Fruit fly (Drosophila melanogaster): ENCODE measurements around the gene CG31038.
"Not testable (repeated sequence)": the region's sequence is repeated elsewhere in the genome, so short reads cannot be mapped to it uniquely, and the experiment has no call there.

CG31038 gene

DNA sequence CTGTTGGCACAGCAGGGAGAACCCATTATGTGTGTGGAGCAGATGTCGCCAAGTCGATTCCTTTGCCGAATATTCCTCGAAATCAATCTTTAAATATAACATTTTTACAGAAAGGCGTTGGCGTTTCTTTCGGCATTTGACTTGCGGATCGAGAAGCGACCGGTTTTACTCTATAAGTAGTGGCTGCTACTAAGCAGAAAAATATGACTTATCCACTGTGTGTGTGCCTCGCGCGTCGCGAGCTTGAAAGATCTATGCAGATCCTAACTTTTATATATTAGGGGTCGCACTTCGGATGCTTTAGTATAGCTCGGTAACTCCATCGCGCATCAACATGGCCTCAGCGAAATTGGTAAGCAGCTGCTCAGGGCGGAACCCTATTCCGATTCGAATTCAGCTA, 28.3 kb downstream of the CG31038 start, which contains the start of gene CG15515:
Gene CG15515 (plus strand): TSS at position 301 of the 400 bp plus-strand sequence.
- TF ChIP-seq CTCF (optimal IDR thresholded peaks at IDR 0.05) (no peak), CG8478 (optimal IDR thresholded peaks at IDR 0.05) (no peak)

DNA sequence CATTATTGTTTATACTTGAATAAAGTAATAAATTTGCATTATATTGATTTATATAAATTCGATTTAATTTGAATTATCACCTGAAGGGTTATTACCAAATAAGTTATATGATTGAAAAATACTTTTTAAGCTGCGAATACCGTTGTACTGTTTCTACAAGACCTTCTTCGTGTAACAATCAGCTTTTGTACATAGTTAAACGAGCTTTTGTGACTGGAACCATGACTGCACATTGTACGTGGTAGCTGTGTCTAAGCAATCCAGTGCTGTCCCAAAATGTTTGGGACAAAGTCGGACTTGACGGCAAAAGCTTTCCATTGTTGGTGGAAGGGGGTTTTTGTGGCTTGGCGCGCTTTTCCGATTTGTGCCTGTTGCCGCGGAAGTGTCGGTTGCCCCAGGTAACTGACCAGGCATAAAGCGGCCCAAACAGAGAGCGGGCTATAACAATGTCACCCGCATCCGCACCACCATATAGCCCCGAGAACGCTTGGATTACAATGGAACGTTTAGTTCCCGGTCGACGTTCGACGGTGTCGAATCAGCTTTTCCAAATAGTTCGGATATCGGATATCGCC, 30.8 kb downstream of the CG31038 start, which contains the start of gene CG31036:
Gene CG31036 (plus strand): TSS at position 507 of the 575 bp plus-strand sequence.
- TF ChIP-seq CG8478 (optimal IDR thresholded peaks at IDR 0.05) = no peak
- no peak for TF ChIP-seq CTCF (optimal IDR thresholded peaks at IDR 0.05)

DNA sequence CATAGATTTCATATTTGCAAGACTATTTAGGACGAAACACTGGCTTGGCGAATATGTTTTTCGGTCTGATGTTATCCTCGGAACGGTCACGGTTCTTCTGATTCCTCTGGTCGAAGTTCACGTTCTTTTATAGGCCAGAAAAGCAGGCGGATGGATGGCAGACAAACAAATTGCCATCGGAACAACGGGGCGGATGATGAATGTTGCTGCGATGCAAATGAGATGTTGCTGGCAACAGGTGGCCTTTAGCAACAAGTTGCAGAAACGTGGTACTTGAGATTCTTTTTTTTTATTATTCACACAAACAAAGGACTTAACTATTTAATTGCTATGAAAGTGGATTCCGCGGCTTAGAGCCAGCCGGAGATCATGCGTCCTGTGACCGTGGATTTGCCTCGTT, 37.4 kb downstream of the CG31038 start, which contains the start of gene Capa:
Gene Capa (minus strand): TSS at position 101 of the 400 bp plus-strand sequence.
- TF ChIP-seq CG8478 (optimal IDR thresholded peaks at IDR 0.05) = no peak
- no peak for TF ChIP-seq CTCF (optimal IDR thresholded peaks at IDR 0.05)

DNA sequence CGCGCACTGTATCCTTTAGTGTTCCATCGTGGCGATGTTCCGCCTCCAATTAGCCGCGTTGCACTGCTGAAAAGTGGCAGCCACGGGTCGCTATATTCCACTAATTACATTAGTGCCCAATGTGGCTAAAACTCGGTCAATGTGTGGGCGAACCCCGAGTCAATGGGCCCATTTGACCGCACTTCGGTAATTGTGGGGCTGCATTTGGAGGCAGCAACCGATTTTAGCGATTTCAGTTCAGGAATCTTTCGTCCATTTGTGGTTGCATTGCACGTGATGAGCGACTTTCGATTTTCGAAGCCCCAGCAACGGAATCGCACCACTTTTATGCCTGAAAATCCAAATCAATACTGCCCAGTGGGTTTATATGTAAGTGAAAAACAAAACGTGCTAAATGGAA, 43.3 kb downstream of the CG31038 start, which contains the start of gene trp:
Gene trp (minus strand): TSS at position 101 of the 400 bp plus-strand sequence.
- TF ChIP-seq CG8478 (optimal IDR thresholded peaks at IDR 0.05) (no peak), CTCF (optimal IDR thresholded peaks at IDR 0.05) (no peak)

DNA sequence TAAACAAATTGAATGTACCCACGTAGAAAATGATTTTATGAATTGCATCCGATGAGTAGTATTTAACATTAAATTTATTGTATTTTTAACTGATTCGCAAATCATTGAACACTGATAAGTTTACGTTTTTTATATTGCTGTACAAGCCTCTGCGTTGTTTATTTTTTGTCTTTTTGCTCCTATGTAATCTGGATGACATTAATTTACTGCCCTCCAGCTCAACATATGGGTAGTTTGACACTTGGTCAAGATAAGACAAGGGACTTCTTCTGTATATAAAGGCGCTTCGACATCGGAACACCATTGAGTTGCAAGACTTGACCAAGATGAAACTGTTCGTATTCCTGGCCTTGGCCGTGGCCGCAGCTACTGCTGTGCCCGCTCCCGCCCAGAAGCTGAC, 45.1 kb downstream of the CG31038 start, which contains the start of gene Jon99Ciii:
Gene Jon99Ciii (plus strand): TSS at position 301 of the 400 bp plus-strand sequence.
- TF ChIP-seq CG8478, CTCF (optimal IDR thresholded peaks at IDR 0.05): not testable (repeated sequence)

DNA sequence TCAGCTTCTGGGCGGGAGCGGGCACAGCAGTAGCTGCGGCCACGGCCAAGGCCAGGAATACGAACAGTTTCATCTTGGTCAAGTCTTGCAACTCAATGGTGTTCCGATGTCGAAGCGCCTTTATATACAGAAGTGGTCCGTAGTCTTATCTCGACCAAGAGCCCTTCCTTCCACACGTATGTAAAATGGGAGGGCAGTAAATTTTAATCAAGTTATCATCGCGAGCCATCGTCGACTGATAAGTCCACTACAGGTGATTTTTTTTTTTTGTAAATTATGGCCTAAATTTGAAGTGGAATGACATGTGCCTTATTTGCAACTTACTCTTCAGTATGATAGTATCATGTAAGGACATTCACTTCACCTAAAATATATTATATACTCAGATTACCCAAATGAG, 47.7 kb downstream of the CG31038 start, which contains the start of gene Jon99Cii:
Gene Jon99Cii (minus strand): TSS at position 101 of the 400 bp plus-strand sequence.
- TF ChIP-seq CG8478, CTCF (optimal IDR thresholded peaks at IDR 0.05): not testable (repeated sequence)

DNA sequence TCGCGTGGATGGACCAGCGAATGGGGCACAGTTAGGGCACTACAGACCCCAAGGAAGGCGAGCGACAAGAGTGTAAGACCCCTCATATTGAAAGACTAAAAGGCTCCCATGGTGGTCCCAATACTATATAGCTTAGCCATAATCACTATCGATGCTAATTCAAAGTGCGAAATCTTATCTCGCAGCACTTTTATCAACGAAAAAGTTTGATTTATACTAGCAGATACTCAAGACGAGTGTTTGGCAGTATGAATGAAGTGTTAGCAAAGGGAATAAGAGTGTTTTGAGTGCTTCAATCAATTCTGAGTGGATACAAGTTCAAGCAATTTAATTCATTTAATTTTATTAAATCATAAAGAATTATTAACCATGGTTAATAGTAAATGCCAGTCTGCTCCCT, 49.2 kb downstream of the CG31038 start, which contains the start of gene Jon99Ci:
Gene Jon99Ci (minus strand): TSS at position 101 of the 400 bp plus-strand sequence.
- TF ChIP-seq CTCF (optimal IDR thresholded peaks at IDR 0.05) (no peak), CG8478 (optimal IDR thresholded peaks at IDR 0.05) (no peak)

DNA sequence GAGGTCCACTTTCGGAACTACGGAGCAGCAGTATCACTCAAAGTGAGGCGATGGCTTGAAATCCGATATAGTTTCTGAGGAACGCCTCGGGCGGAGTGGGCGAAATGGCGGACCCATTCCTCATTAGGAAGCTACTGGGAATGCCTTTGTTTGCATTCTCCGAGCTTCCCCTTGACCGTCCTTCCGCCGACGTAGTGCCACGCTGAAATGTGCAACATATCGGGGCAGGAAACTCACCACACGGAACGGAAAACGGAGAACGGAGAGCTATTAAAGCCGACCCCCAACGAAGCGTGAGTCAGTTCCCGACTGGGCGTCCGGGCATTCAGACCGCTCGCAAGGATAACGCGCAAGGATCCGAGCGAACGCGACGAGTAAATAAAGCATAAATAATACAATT, 50.1 kb downstream of the CG31038 start, which contains the start of gene CG15522:
Gene CG15522 (plus strand): TSS at position 301 of the 400 bp plus-strand sequence.
- TF ChIP-seq CTCF (optimal IDR thresholded peaks at IDR 0.05) = no peak
- TF ChIP-seq CG8478 (optimal IDR thresholded peaks at IDR 0.05) = no peak

DNA sequence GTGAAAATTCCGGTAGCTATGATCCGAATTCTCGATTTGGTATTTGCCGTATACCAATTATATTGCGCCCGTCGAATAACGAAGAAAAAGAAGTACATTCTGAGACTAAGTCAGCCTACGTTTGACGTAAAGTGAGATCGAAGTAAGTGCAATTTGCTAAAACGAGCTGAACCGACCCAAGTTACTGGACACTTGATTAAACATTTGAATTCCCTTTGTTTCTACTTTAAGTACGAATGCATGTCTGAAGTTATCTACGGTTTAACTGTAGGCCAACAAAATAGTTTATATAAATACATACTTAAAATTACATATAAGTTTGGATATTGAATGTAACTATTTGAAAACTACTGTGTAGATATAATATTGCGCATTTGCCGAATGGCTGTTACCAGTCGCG, 53.4 kb downstream of the CG31038 start, which contains the start of gene alpha-Man-Ic:
Gene alpha-Man-Ic (minus strand): TSS at position 101 of the 400 bp plus-strand sequence.
- no peak for TF ChIP-seq CG8478 (optimal IDR thresholded peaks at IDR 0.05)
- no peak for TF ChIP-seq CTCF (optimal IDR thresholded peaks at IDR 0.05)

DNA sequence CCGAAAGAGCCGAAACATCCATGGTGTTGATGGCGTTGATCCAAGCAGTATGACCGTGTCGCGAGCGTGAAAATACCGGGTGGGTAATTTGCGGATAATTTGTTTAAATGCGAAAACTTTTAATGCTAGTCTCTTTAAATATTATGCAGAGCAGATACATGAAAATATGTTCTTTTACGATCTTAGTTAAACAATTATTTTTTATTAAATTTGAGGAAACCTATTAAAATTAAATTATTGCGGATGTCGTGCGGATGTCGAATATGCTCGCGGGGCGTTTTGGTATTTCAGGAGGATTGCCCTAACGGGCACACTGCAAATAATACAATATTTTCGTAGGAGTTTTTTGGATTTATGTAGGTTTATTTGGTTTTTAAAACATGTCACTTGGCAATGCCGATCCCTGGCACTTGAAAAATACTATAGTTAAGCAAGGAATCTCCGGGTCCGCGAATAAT, 56.2 kb downstream of the CG31038 start, which contains the start of the genes Cog7, CG42557 and CG42558:
Gene Cog7 (minus strand): TSS at position 51 of the 458 bp plus-strand sequence.
Gene CG42557 (plus strand): TSS at position 281 of the 458 bp plus-strand sequence.
Gene CG42558 (plus strand): TSS at position 281 of the 458 bp plus-strand sequence.
- TF ChIP-seq CTCF (optimal IDR thresholded peaks at IDR 0.05) (no peak), CG8478 (optimal IDR thresholded peaks at IDR 0.05) (no peak)

DNA sequence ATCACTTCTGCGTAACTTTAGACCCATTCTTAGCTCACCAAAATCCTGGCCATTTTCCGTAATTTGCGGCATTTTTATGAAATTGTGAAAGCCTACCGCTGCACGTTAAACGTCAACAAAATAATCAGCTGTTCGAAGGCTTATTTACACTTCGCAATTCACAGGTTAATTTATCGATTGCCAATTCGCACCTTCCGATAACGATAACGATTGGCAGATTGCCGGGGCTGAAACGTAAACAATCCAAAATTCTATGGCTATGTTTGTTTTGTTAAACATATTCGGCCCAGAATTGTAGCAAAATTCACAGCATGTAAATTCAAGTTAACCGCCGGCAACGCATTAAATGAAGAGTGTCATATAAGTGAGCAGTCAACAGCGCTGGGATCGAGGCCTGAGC, 58.9 kb downstream of the CG31038 start, which contains the start of the genes eIF2Balpha and Vps13B:
Gene eIF2Balpha (minus strand): TSS at position 133 of the 400 bp plus-strand sequence.
Gene Vps13B (plus strand): TSS at position 223 of the 400 bp plus-strand sequence.
- TF ChIP-seq CTCF (optimal IDR thresholded peaks at IDR 0.05) = no peak
- TF ChIP-seq CG8478 (optimal IDR thresholded peaks at IDR 0.05) = no peak
